Fruit fly (Drosophila melanogaster) whole organism, pupa: ENCODE results near the gene Osi4.

Source experiments
- CG14655 ChIP-seq: fragments of 200-800 bp; sonication (Bioruptor generic); optimal IDR thresholded peaks from 3 replicates; lab custom pipeline; 2017; ENCODE audit warnings: mild to moderate bottlenecking, missing biosample characterization, missing genetic modification reagents, missing genetic modification characterization
- EcR ChIP-seq: fragments of 200-800 bp; sonication (Bioruptor generic); optimal IDR thresholded peaks from 3 replicates; lab custom pipeline; 2019; ENCODE audit warnings: missing biosample characterization, missing genetic modification characterization, mild to moderate bottlenecking, moderate library complexity, missing genetic modification reagents
- Pif1B ChIP-seq: fragments of 200-800 bp; sonication (Bioruptor generic); optimal IDR thresholded peaks from 3 replicates; lab custom pipeline; 2016; ENCODE audit warnings: missing biosample characterization, missing genetic modification characterization
- rn ChIP-seq: fragments of 200-800 bp; sonication (Bioruptor generic); IDR thresholded peaks from 2 replicates; pipeline ENCODE4 v1.3.6; 2022; ENCODE audit warnings: missing biosample characterization, missing genetic modification characterization

- no peak for TF ChIP-seq CG14655
- no peak for TF ChIP-seq rn (GFP tag; lab: Robert Waterston, UW)
- TF ChIP-seq EcR = no peak
- TF ChIP-seq Pif1B (GFP tag; lab: Kevin White, UChicago) = no peak
Observed at dm6 chr3R:6231391-6231790, 9.8 kb upstream of the Osi4 start.
